Fruit fly (Drosophila melanogaster) whole organism, prepupa: ENCODE measurements around the gene Ufsp2.

Experiments used
- OdsH ChIP-seq: fragments of 200-800 bp; sonication (Bioruptor generic); optimal IDR thresholded peaks from 3 replicates; lab custom pipeline; 2016; ENCODE audit warnings: missing biosample characterization, missing genetic modification characterization
- fkh ChIP-seq: fragments of 200-800 bp; sonication (Bioruptor generic); optimal IDR thresholded peaks from 3 replicates; lab custom pipeline; 2017; ENCODE audit warnings: missing biosample characterization, mild to moderate bottlenecking, missing genetic modification characterization, moderate library complexity

DNA sequence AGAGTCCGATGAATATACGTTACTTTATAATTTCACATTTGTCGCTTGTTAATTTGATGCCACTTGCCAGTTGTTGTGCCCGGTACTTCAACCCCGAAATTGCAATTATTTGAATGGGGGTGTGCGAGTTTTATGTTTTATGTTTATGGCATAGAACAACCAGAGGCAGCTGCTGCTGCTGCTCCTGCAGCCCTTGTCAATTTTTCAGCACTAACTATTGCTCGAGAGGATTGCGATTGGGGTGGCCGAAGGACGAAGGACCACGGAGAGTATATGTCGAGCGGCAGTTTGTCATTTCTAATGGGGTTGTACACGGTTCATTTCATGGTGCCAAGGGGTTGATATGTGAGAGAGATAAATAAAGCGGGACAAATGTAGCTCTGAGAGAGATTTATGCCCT is 47.7 kb downstream of the Ufsp2 start:
- TF ChIP-seq OdsH (GFP tag; lab: Kevin White, UChicago) (no peak), fkh (GFP tag; lab: Kevin White, UChicago) (no peak)
